Fruit fly (Drosophila melanogaster): ENCODE data around the gene DopEcR.
A peak's percentile ranks its signal among the peaks of the same experiment; 100 is the strongest.

DopEcR gene

DNA sequence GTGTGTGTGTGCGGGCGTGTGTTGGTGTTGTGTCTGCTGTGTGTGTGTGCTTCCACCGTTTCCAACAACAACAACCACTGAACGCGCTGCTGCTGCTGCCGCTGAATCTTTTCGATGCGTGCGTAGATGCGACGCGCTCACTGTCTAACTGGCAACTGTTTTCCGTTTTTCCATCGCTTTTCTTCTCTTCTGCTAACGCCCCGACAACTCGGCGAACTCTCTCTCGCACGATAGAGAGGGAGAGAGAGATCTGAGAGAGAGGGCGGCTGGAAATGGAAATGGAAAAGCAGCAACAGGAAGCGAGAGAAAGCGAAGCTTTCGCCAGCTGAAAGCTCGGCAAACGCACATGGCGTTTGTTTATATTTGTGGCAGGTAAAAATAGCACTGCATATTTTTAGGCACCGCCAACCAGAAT, at the start of gene DopEcR:
DopEcR (minus strand) TSS at position 157 of the 415 bp plus-strand sequence.
- TF ChIP-seq usp (GFP tag; optimal IDR thresholded peaks at IDR 0.05) (no peak), CG8478 (optimal IDR thresholded peaks at IDR 0.05) (no peak), pan (optimal IDR thresholded peaks at IDR 0.05) (no peak), EcR (GFP tag; optimal IDR thresholded peaks at IDR 0.05) (no peak), Dll (optimal IDR thresholded peaks at IDR 0.05) (peak; percentile 41), psq (optimal IDR thresholded peaks at IDR 0.05) (no peak)

DNA sequence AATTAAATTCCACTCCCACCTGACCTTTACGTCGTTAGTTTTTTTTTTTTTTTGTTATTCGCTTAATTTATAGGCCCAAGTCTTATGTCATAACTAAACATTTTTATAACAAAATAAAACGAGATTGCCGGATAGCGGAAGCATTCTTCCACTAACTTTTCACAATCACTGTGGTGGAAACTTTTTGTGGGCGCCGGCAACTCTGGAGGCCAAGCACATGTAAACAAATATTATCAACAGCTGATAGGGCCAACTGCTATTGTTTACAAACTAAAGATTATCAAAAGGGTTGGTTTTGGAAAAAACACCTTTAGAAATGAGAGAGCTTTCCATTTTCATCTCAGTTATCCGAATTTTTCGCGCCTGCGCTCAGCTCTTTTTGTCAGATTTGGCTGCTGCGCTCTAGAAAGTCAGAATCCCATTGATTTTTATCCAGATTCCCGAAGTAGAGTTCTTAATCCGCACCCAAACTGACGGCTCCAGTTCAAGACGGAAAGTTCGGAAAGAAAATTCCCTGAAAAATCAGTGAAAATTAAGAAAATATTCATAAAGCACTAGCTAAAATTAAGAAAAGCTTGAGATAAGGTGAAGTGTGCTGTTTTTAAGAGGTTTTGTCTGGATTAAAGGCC, 48.8 kb upstream of the DopEcR start, which contains the start of gene nAChRbeta1:
nAChRbeta1 (plus strand) TSS at position 432 of the 629 bp plus-strand sequence.
- TF ChIP-seq psq (optimal IDR thresholded peaks at IDR 0.05) (no peak), EcR (GFP tag; optimal IDR thresholded peaks at IDR 0.05) (no peak), Dll (optimal IDR thresholded peaks at IDR 0.05) (no peak), usp (GFP tag; optimal IDR thresholded peaks at IDR 0.05) (no peak), CG8478 (optimal IDR thresholded peaks at IDR 0.05) (no peak), pan (optimal IDR thresholded peaks at IDR 0.05) (no peak)

DNA sequence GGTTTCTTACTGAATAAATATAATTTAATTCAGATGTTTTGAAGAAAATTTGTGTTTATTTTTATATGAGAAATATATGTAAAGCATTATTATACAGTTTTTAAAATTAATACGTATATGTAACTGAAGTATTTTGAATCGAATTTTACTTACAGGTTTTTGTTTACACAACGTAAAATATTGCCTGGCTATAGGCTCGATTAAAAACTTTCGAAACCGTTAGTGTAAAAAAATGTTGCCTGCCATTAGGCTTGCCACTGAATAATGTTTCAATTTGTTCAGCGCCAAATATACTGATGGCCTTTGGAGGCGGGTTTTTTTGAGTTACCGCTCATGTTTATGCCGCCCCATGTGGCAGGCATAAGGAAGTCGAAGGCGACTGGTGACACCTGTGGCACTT, 46.4 kb upstream of the DopEcR start:
- TF ChIP-seq CG8478 (optimal IDR thresholded peaks at IDR 0.05) (no peak), Dll (optimal IDR thresholded peaks at IDR 0.05) (no peak), usp (GFP tag; optimal IDR thresholded peaks at IDR 0.05) (no peak), psq (optimal IDR thresholded peaks at IDR 0.05) (no peak)

DNA sequence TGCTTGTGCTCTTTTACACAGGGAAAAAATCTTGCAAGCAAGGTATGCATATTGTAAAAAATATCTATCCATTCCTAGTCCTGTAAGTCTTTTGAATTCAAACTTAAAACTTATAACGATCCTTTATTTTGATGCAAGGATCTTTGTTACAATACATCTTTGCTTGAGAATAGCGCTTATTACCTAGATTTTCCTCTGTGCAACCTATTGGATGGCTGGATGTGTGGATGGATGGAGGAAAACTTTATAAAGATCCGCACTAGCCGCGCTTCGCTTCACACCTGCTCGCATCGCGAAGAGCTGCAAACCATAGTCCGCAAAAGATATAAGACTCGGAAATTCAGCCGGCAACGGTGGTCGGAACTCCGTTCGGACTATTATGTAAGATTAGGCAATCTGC, 41.2 kb upstream of the DopEcR start, which contains the start of gene CG15020:
CG15020 (plus strand) TSS at position 301 of the 400 bp plus-strand sequence.
- no peak for TF ChIP-seq usp (GFP tag; optimal IDR thresholded peaks at IDR 0.05)
- TF ChIP-seq pan (optimal IDR thresholded peaks at IDR 0.05), result no peak
- no peak for TF ChIP-seq EcR (GFP tag; optimal IDR thresholded peaks at IDR 0.05)
- TF ChIP-seq Dll (optimal IDR thresholded peaks at IDR 0.05), result no peak
- no peak for TF ChIP-seq psq (optimal IDR thresholded peaks at IDR 0.05)
- TF ChIP-seq CG8478 (optimal IDR thresholded peaks at IDR 0.05), result no peak

DNA sequence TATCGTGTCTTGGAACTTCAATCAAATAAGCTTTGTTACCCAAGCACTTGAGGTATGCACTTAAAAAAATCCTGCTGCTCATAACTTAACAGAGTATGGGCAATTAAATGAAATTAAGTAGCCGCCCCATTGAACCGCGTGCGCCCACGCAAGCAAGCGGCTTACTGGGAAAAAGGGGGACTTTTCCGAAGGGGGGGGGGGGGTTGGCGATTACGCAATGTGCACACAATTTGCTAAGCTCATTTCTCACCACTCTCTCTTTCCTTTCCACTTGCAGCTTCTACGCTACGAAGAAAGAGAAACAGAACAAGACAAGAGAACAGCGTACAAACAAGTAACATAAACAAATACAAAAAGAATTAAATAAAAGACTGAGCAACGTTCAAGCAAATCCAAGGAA, 37.4 kb upstream of the DopEcR start:
- no peak for TF ChIP-seq psq (optimal IDR thresholded peaks at IDR 0.05)
- no peak for TF ChIP-seq EcR (GFP tag; optimal IDR thresholded peaks at IDR 0.05)
- TF ChIP-seq usp (GFP tag; optimal IDR thresholded peaks at IDR 0.05), result no peak
- no peak for TF ChIP-seq CG8478 (optimal IDR thresholded peaks at IDR 0.05)
- TF ChIP-seq pan (optimal IDR thresholded peaks at IDR 0.05), result no peak
- no peak for TF ChIP-seq Dll (optimal IDR thresholded peaks at IDR 0.05)

DNA sequence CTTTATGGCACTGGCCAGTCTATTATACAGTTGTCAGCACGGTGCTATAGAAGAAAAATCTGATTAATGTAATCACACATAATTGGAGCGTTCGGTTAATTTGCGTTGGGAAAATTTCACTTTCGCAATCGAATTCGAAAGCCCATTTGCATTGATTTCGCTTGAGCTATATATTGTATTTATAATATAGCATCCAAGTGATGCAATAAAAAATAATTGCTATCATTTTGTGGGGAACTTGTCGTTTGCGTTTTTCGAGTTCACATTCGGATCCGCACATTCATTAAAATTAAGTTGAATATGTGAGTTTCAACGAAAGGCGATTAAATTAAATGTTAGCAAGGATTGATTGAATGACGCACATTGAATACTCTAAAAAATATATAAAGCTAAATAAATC, 36.9 kb upstream of the DopEcR start:
- no peak for TF ChIP-seq CG8478 (optimal IDR thresholded peaks at IDR 0.05)
- TF ChIP-seq pan (optimal IDR thresholded peaks at IDR 0.05), result no peak

DNA sequence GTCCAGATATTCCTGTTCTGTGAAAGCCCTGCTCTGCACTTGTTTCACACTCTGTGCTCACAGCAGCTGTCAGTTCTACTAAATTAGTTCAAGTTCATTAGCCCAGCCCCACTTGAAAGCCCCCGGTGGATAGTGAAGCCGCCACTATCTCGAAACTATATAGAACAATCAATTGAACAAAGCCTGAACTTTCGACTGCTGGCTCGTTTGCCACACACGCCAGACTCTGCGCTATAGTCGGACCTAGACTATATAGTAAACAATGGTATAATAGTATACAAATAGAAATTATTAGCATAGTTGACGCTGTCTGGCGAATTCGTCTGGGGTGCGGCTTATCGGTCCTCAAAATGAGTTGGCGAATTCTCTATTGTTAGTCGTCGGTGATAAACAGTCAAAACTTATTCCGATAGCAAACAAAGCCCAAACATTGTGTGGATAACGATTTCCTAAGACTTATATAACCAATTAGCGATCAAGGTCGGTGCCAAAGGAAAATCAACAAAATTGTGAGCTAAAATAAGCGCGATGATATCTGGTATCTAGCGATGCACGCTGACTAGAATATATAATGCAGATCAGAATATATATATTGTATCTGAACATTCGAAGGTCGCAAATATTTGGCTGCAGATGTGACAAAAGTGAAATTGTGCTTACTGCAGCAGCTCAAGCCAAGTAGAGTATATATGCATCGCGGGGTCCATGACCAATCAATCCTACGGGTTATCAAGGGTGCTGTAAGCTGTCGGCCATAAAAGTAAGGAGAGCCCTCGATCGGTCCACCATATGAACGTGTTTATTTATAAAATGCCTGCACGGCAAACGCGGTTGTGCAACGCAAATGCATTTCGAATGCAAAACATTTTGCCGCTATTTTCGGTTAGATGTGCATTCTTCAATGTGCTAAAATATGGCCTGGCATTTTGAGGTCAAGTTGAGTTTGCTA, 35.4 kb upstream of the DopEcR start:
- TF ChIP-seq EcR (GFP tag; optimal IDR thresholded peaks at IDR 0.05) (peak in 1 of 2 experiments; percentile 36), CG8478 (optimal IDR thresholded peaks at IDR 0.05) (no peak)

DNA sequence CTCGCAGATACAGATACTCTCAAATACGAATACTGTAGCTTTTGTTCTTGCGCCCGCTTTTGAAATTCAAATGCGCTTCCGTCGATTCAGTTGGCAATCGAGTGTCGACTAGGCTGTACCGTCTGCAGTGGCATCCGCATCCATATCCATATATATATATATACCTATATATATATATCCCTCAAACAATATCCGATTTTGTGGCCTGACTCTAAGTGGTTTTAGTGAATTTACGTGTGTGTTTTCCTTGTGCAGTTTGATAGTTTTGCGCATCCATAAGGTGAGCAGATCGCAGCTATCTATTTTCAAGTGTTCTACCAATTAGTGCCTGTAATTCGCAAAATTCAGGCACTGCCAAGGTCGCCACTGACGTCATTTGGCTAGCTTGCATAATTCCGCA, 34.4 kb upstream of the DopEcR start:
- TF ChIP-seq Dll (optimal IDR thresholded peaks at IDR 0.05) (no peak), pan (optimal IDR thresholded peaks at IDR 0.05) (no peak), CG8478 (optimal IDR thresholded peaks at IDR 0.05) (no peak), EcR (GFP tag; optimal IDR thresholded peaks at IDR 0.05) (no peak), psq (optimal IDR thresholded peaks at IDR 0.05) (no peak), usp (GFP tag; optimal IDR thresholded peaks at IDR 0.05) (no peak)

DNA sequence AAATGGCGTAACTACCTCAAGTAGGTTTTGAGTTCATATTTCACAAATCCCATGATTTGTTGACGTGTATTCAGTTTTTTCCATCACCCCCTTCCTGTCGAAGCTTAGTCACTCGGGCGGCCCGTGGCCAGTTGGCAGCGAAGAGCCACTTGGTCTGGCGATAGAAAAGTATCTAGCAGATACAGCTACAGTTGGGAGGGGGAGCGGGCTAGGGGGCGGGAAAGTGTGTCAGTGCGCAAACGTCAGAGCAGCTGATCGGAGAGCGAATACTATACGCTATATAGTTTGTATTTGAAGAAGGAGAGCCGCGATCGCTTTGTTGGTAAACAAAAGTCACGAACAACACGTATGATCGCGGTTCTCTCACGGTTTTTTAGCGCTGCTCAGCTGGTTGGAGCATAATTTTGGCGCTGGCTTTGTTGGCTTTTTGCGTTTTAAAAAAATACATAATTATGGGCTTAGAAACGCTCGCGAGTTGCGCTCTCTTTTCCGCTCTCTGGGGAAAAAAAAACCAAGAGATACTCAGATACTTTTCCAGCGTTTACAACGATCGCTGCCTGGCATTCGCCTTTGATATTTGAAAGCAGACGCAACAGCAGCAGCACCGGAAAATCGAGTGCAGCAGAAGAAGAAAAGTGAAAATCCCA, 33.7 kb upstream of the DopEcR start:
- TF ChIP-seq EcR (GFP tag; optimal IDR thresholded peaks at IDR 0.05) (no peak), CG8478 (optimal IDR thresholded peaks at IDR 0.05) (no peak), Dll (optimal IDR thresholded peaks at IDR 0.05) (peak; percentile 61)

DNA sequence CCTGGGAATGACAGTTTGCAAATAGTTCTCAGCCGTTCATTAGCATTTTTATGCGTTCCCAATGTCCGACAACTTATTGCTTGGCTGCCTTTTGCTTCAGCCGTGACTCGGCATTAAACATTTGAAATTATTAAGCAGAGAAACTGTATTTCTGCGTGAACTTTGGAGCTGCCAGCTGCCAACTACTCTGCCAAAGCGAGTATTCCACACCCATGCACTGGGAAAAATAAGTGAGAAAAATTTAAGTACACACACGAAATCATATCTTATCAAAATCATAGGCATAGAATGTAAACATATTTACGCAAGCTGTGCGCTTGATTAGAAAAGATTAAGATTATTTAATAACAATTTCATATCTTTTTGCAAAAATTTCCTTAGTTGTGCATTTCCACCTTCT, 32.8 kb upstream of the DopEcR start:
- no peak for TF ChIP-seq psq (optimal IDR thresholded peaks at IDR 0.05)

DNA sequence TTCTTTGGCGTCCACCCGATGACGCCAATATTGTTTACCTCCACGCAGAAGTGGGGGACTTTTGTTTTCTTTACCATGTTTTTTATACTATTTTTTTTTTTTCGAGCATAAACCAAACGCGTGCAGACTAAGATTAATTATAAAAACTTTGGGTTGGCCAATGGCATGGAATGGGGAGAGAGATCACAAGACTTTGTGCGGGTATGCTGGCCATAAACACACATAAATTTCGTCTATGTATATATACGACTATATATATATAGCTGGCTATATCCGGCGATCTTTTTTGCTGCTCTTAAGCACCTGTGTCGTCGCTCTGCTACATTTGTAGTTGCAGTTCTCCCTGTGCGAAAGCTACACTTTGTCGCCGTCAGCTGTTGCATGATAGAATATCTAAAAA, 31.8 kb upstream of the DopEcR start:
- no peak for TF ChIP-seq Dll (optimal IDR thresholded peaks at IDR 0.05)
- TF ChIP-seq EcR (GFP tag; optimal IDR thresholded peaks at IDR 0.05), result no peak
- no peak for TF ChIP-seq usp (GFP tag; optimal IDR thresholded peaks at IDR 0.05)
- TF ChIP-seq psq (optimal IDR thresholded peaks at IDR 0.05), result no peak
- no peak for TF ChIP-seq pan (optimal IDR thresholded peaks at IDR 0.05)
- no peak for TF ChIP-seq CG8478 (optimal IDR thresholded peaks at IDR 0.05)

DNA sequence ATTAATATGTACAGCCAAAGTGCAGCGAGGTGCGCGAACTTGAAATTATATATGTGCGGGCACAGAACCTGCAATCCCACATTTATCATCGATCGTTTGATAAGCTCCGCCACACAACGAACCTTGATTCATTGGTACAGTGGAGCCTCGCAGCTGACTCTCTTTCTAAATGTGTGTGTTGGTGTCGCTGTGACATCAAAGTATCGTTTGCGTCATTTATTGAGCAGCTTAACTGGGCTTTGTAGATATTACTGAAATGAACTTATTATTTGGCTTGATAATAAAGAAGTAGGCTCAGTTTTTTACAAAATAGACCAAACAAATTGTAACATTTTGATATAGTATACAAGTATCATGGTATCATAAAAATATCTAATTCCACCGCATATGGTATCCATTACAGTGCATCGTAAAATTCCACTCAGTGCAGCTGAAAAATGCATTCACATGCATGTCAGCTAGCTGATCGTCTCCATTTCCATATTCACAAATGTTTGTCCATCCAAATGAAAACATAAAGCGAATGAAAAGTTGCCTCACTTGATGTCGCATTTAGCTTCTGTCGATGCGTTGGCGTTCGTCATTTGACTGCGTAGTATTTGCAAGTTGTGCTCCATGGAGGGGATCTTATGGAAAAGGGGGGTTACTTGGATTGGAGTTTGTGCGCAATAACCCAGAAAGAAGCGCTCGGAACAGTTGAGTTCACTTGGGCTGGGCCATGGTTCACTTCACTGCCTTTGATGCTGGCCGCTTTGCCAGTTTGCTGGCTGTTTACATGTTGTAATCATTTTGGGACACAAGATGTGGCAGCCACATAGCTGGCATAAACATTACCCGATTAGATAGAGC, 31.1 kb upstream of the DopEcR start:
- no peak for TF ChIP-seq CG8478 (optimal IDR thresholded peaks at IDR 0.05)
- no peak for TF ChIP-seq EcR (GFP tag; optimal IDR thresholded peaks at IDR 0.05)
- no peak for TF ChIP-seq psq (optimal IDR thresholded peaks at IDR 0.05)
- no peak for TF ChIP-seq pan (optimal IDR thresholded peaks at IDR 0.05)
- TF ChIP-seq usp (GFP tag; optimal IDR thresholded peaks at IDR 0.05), result no peak
- TF ChIP-seq Dll (optimal IDR thresholded peaks at IDR 0.05), result no peak
